Worm (Caenorhabditis elegans): ENCODE measurements around the gene K12H4.7.

- no peak for TF ChIP-seq lsy-2 (tag; optimal IDR thresholded peaks at IDR 0.05)
- TF ChIP-seq aly-2 (tag; optimal IDR thresholded peaks at IDR 0.05): no peak
- TF ChIP-seq lin-29 (GFP tag; IDR thresholded peaks at IDR 0.05): no peak
- no peak for TF ChIP-seq ama-1 (optimal IDR thresholded peaks at IDR 0.05)
- no peak for TF ChIP-seq pqm-1 (tag; optimal IDR thresholded peaks at IDR 0.05)
- TF ChIP-seq nhr-11 (tag; optimal IDR thresholded peaks at IDR 0.05): no peak
- TF ChIP-seq unc-39 (tag; optimal IDR thresholded peaks at IDR 0.05): no peak
- TF ChIP-seq F10B5.3 (tag; optimal IDR thresholded peaks at IDR 0.05): no peak
- TF ChIP-seq ceh-62 (tag; optimal IDR thresholded peaks at IDR 0.05): no peak
- no peak for TF ChIP-seq Y75B8A.6 (GFP tag; IDR thresholded peaks at IDR 0.05)
- TF ChIP-seq cey-2 (tag; optimal IDR thresholded peaks at IDR 0.05; ENCODE audit: borderline replicate concordance, insufficient read depth): no peak
Observed at ce11 chrIII:8091408-8091807, 40.5 kb upstream of the K12H4.7 start, which contains the start of gene idi-1.

Data from whole organism, L4 larva.